Fruit fly (Drosophila melanogaster) whole organism, embryonic: ENCODE measurements around the gene CG18577.

Experiments used
- CG10209 ChIP-seq: fragments of 200-800 bp; sonication (Bioruptor generic); optimal IDR thresholded peaks from 3 replicates; lab custom pipeline; 2017; ENCODE audit warnings: missing biosample characterization, mild to moderate bottlenecking, missing genetic modification characterization, missing genetic modification reagents
- CG10321 ChIP-seq: fragments of 200-800 bp; sonication (Bioruptor generic); IDR thresholded peaks from 2 replicates; pipeline ENCODE4 v1.3.6; 2022; ENCODE audit warnings: missing biosample characterization, missing genetic modification characterization
- CG10543 ChIP-seq: fragments of 200-800 bp; sonication (Bioruptor generic); optimal IDR thresholded peaks from 3 replicates; lab custom pipeline; 2017; ENCODE audit warnings: missing biosample characterization, mild to moderate bottlenecking, missing genetic modification characterization, moderate library complexity
- CG10565 ChIP-seq: fragments of 200-800 bp; sonication (Bioruptor generic); optimal IDR thresholded peaks from 3 replicates; lab custom pipeline; 2016; ENCODE audit warnings: missing biosample characterization, mild to moderate bottlenecking, missing genetic modification characterization
- CG10979 ChIP-seq: fragments of 200-800 bp; sonication (Bioruptor generic); optimal IDR thresholded peaks from 2 replicates; lab custom pipeline; 2018; ENCODE audit warnings: missing biosample characterization, mild to moderate bottlenecking, missing genetic modification characterization, moderate library complexity
- CG17829 ChIP-seq: fragments of 200-800 bp; optimal IDR thresholded peaks from 2 replicates; lab custom pipeline; 2019; ENCODE audit warnings: missing biosample characterization, mild to moderate bottlenecking, missing genetic modification characterization, moderate library complexity
- CG18619 ChIP-seq: fragments of 200-800 bp; sonication (Bioruptor generic); optimal IDR thresholded peaks from 3 replicates; lab custom pipeline; 2017; ENCODE audit warnings: missing biosample characterization, mild to moderate bottlenecking, missing genetic modification characterization
- CG34376 ChIP-seq: fragments of 200-800 bp; sonication (Bioruptor generic); optimal IDR thresholded peaks from 2 replicates; lab custom pipeline; 2018; ENCODE audit warnings: missing biosample characterization, mild to moderate bottlenecking, missing genetic modification characterization
- CG7357 ChIP-seq: fragments of 200-800 bp; sonication (Bioruptor generic); IDR thresholded peaks from 3 replicates; pipeline ENCODE4 v1.3.6; 2022; ENCODE audit warnings: missing biosample characterization, missing genetic modification characterization
- CG8089 ChIP-seq: fragments of 200-800 bp; sonication (Bioruptor generic); optimal IDR thresholded peaks from 3 replicates; lab custom pipeline; 2016; ENCODE audit warnings: missing biosample characterization, missing genetic modification characterization
- CG8290 ChIP-seq, 3 experiments: fragments of 200-800 bp; sonication (Bioruptor generic); optimal IDR thresholded peaks; 2 replicates each; lab custom pipeline; 2016 to 2019; ENCODE audit warnings: missing biosample characterization in 3 of 3, missing genetic modification characterization in 3 of 3, mild to moderate bottlenecking in 2 of 3, moderate library complexity in 1 of 3
- CTCF ChIP-seq: fragments of 200-800 bp; sonication (Bioruptor generic); optimal IDR thresholded peaks from 2 replicates; lab custom pipeline; 2017; ENCODE audit warnings: missing biosample characterization, mild to moderate bottlenecking, missing genetic modification characterization, moderate library complexity
- D19A ChIP-seq: fragments of 200-800 bp; optimal IDR thresholded peaks from 3 replicates; lab custom pipeline; 2019; ENCODE audit warnings: missing biosample characterization, mild to moderate bottlenecking, missing genetic modification characterization, moderate library complexity
- D19B ChIP-seq: fragments of 200-800 bp; sonication (Bioruptor generic); optimal IDR thresholded peaks from 2 replicates; lab custom pipeline; 2017; ENCODE audit warnings: missing biosample characterization, mild to moderate bottlenecking, missing genetic modification characterization
- ERR ChIP-seq: fragments of 200-800 bp; sonication (Bioruptor generic); optimal IDR thresholded peaks from 2 replicates; lab custom pipeline; 2016; ENCODE audit warnings: missing biosample characterization, missing genetic modification characterization
- Fer2 ChIP-seq: fragments of 200-800 bp; sonication (Bioruptor generic); optimal IDR thresholded peaks from 2 replicates; lab custom pipeline; 2018; ENCODE audit warnings: missing biosample characterization, mild to moderate bottlenecking, missing genetic modification characterization, moderate library complexity
- Gsc ChIP-seq: fragments of 200-800 bp; sonication (Bioruptor generic); IDR thresholded peaks from 2 replicates; pipeline ENCODE4 v1.3.6; 2022; ENCODE audit warnings: missing biosample characterization, missing genetic modification characterization
- Jarid2 ChIP-seq: fragments of 200-800 bp; sonication (Bioruptor generic); optimal IDR thresholded peaks from 3 replicates; lab custom pipeline; 2017; ENCODE audit warnings: mild to moderate bottlenecking, missing biosample characterization, missing genetic modification reagents, missing genetic modification characterization
- Mrtf ChIP-seq: fragments of 200-800 bp; sonication (Bioruptor generic); IDR thresholded peaks from 3 replicates; pipeline ENCODE4 v1.3.6; 2022; ENCODE audit warnings: missing biosample characterization, missing genetic modification characterization
- NK7.1 ChIP-seq: fragments of 200-800 bp; sonication (Bioruptor generic); optimal IDR thresholded peaks from 3 replicates; lab custom pipeline; 2016; ENCODE audit warnings: missing biosample characterization, missing genetic modification characterization
- Neu2 ChIP-seq: fragments of 200-800 bp; sonication (Bioruptor generic); optimal IDR thresholded peaks from 3 replicates; lab custom pipeline; 2016; ENCODE audit warnings: missing biosample characterization, missing genetic modification characterization, borderline replicate concordance
- Nf-YB ChIP-seq: fragments of 200-800 bp; sonication (Bioruptor generic); optimal IDR thresholded peaks from 3 replicates; lab custom pipeline; 2019; ENCODE audit warnings: missing biosample characterization, mild to moderate bottlenecking, missing genetic modification characterization, moderate library complexity
- Poxn ChIP-seq: fragments of 200-800 bp; sonication (Bioruptor generic); IDR thresholded peaks from 2 replicates; pipeline ENCODE4 v1.3.6; 2022; ENCODE audit warnings: missing biosample characterization, missing genetic modification characterization
- Ptx1 ChIP-seq: fragments of 200-800 bp; sonication (Bioruptor generic); IDR thresholded peaks from 2 replicates; pipeline ENCODE4 v1.3.6; 2022; ENCODE audit warnings: missing biosample characterization, missing genetic modification characterization
- Sox102F ChIP-seq: fragments of 200-800 bp; sonication (Bioruptor generic); optimal IDR thresholded peaks from 2 replicates; lab custom pipeline; 2018; ENCODE audit warnings: missing biosample characterization, mild to moderate bottlenecking, missing genetic modification characterization, moderate library complexity
- Ssrp ChIP-seq: fragments of 200-800 bp; sonication (Bioruptor generic); optimal IDR thresholded peaks from 2 replicates; lab custom pipeline; 2018; ENCODE audit warnings: missing biosample characterization, mild to moderate bottlenecking, missing genetic modification characterization, moderate library complexity
- Stat92E ChIP-seq, 3 experiments: fragments of >200 bp in 2 of 3; fragments of 200-800 bp in 1 of 3; sonication (Bioruptor generic) in 1 of 3; optimal IDR thresholded peaks; 2 replicates each; lab custom pipeline; 2017 to 2019; ENCODE audit warnings: missing biosample characterization in 3 of 3, missing genetic modification characterization in 3 of 3, mild to moderate bottlenecking in 1 of 3, moderate library complexity in 1 of 3
- TFAM ChIP-seq: fragments of 200-800 bp; sonication (Bioruptor generic); optimal IDR thresholded peaks from 2 replicates; lab custom pipeline; 2017; ENCODE audit warnings: missing biosample characterization, missing genetic modification characterization, inconsistent platforms
- Trl ChIP-seq, 3 experiments: fragments of >200 bp in 2 of 3; fragments of 200-800 bp in 1 of 3; sonication (Bioruptor generic) in 1 of 3; optimal IDR thresholded peaks; 2 replicates in 1 of 3; 3 replicates in 2 of 3; lab custom pipeline; 2016 to 2017; ENCODE audit warnings: missing biosample characterization in 1 of 3, missing genetic modification characterization in 1 of 3
- Xbp1 ChIP-seq: fragments of 200-800 bp; sonication (Bioruptor generic); optimal IDR thresholded peaks from 3 replicates; lab custom pipeline; 2016; ENCODE audit warnings: missing biosample characterization, mild to moderate bottlenecking, missing genetic modification characterization
- ash1 ChIP-seq: fragments of 200-800 bp; sonication (Bioruptor generic); optimal IDR thresholded peaks from 2 replicates; lab custom pipeline; 2018; ENCODE audit warnings: missing biosample characterization, mild to moderate bottlenecking, missing genetic modification characterization
- chn ChIP-seq: fragments of 200-800 bp; sonication (Bioruptor generic); optimal IDR thresholded peaks from 2 replicates; lab custom pipeline; 2016; ENCODE audit warnings: missing biosample characterization, missing genetic modification characterization
- danr ChIP-seq: fragments of 200-800 bp; sonication (Bioruptor generic); IDR thresholded peaks from 2 replicates; pipeline ENCODE4 v1.3.6; 2022; ENCODE audit warnings: missing biosample characterization, missing genetic modification characterization
- dimm ChIP-seq: fragments of 200-800 bp; sonication (Bioruptor generic); IDR thresholded peaks from 2 replicates; pipeline ENCODE4 v1.3.6; 2022; ENCODE audit warnings: missing biosample characterization, missing genetic modification characterization
- ewg ChIP-seq: fragments of 200-800 bp; sonication (Bioruptor generic); optimal IDR thresholded peaks from 3 replicates; lab custom pipeline; 2017; ENCODE audit warnings: mild to moderate bottlenecking, missing biosample characterization, missing genetic modification reagents, missing genetic modification characterization
- eyg ChIP-seq: fragments of 200-800 bp; sonication (Bioruptor generic); optimal IDR thresholded peaks from 3 replicates; lab custom pipeline; 2016; ENCODE audit warnings: missing biosample characterization, missing genetic modification characterization
- grn ChIP-seq: fragments of 200-800 bp; sonication (Bioruptor generic); optimal IDR thresholded peaks from 3 replicates; lab custom pipeline; 2017; ENCODE audit warnings: missing biosample characterization, missing genetic modification characterization
- lab ChIP-seq: fragments of 200-800 bp; sonication (Bioruptor generic); optimal IDR thresholded peaks from 3 replicates; lab custom pipeline; 2017; ENCODE audit warnings: missing biosample characterization, missing genetic modification characterization, mild to moderate bottlenecking, moderate library complexity, missing genetic modification reagents
- mld ChIP-seq: fragments of 200-800 bp; sonication (Bioruptor generic); IDR thresholded peaks from 3 replicates; pipeline ENCODE4 v1.3.6; 2022; ENCODE audit warnings: missing biosample characterization, missing genetic modification characterization; ENCODE audit not compliant: partially characterized antibody
- pho ChIP-seq: fragments of 200-800 bp; sonication (Bioruptor generic); optimal IDR thresholded peaks from 2 replicates; lab custom pipeline; 2016; ENCODE audit warnings: missing biosample characterization, missing genetic modification characterization
- pzg ChIP-seq: fragments of 200-800 bp; sonication (Bioruptor generic); optimal IDR thresholded peaks from 3 replicates; lab custom pipeline; 2018; ENCODE audit warnings: missing biosample characterization, mild to moderate bottlenecking, missing genetic modification characterization, moderate library complexity
- salm ChIP-seq: fragments of 200-800 bp; sonication (Bioruptor generic); optimal IDR thresholded peaks from 2 replicates; lab custom pipeline; 2018; ENCODE audit warnings: missing biosample characterization, mild to moderate bottlenecking, missing genetic modification characterization
- sd ChIP-seq: fragments of 200-800 bp; sonication (Bioruptor generic); optimal IDR thresholded peaks from 3 replicates; lab custom pipeline; 2018; ENCODE audit warnings: missing biosample characterization, mild to moderate bottlenecking, missing genetic modification characterization, moderate library complexity
- seq ChIP-seq: fragments of 200-800 bp; sonication (Bioruptor generic); IDR thresholded peaks from 2 replicates; pipeline ENCODE4 v1.3.6; 2022; ENCODE audit warnings: missing biosample characterization, missing genetic modification characterization
- sima ChIP-seq: fragments of 200-800 bp; sonication (Bioruptor generic); optimal IDR thresholded peaks from 2 replicates; lab custom pipeline; 2016; ENCODE audit warnings: missing biosample characterization, missing genetic modification characterization
- sqz ChIP-seq: fragments of 200-800 bp; sonication (Bioruptor generic); optimal IDR thresholded peaks from 3 replicates; lab custom pipeline; 2018; ENCODE audit warnings: missing biosample characterization, mild to moderate bottlenecking, missing genetic modification characterization
- stc ChIP-seq: fragments of 200-800 bp; sonication (Bioruptor generic); IDR thresholded peaks from 2 replicates; pipeline ENCODE4 v1.3.6; 2022; ENCODE audit warnings: missing biosample characterization, missing genetic modification characterization
- tin ChIP-seq: fragments of 200-800 bp; sonication (Bioruptor generic); optimal IDR thresholded peaks from 3 replicates; lab custom pipeline; 2016; ENCODE audit warnings: missing biosample characterization, missing genetic modification characterization

CG18577 gene

DNA sequence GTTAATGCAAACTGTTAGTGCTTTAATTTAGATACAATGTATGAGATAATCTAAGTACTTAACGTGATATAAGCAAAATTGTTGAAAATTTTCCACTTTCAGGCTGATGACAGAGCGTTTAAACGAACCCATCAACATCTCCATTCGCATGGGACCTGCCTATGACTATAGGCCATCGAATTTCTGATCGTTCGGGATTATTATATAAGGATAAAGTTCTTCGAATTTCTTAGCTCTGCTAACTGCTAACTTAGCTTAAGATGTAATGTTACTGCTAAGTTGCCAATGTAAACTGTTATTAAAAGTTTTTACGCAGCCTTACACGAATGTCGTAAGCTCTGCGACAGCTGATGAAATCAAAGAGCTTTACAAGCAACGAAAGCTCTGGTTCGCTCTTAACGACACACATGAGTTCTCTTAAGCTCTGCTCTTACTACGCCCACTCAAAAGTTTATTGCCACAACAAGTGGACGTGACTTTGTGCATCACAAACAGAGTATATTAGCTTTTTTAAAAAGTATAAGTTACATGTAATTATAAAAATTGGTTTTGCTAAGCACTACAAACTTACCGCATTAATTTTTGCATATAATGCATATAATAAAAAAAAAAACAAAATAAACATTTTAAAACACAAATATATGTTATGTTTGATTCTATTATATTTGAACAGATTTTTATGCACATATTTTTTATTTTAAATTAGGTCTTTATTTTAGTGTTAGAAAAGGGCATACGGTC lies 926 bp downstream of the CG18577 start (continued):
- TF ChIP-seq Stat92E (GFP tag; optimal IDR thresholded peaks at IDR 0.05; lab: Kevin White, UChicago) (peak in 1 of 3 experiments; percentile 99), pzg (GFP tag; lab: Kevin White, UChicago) (peak; percentile 4), CG10321 (peak; percentile 79), mld (GFP tag; lab: Robert Waterston, UW) (no peak), NK7.1 (GFP tag; lab: Kevin White, UChicago) (no peak), eyg (GFP tag; lab: Kevin White, UChicago) (no peak), CG18619 (GFP tag; lab: Kevin White, UChicago) (peak; percentile 99), Gsc (GFP tag; lab: Robert Waterston, UW) (peak; percentile 95), lab (GFP tag; lab: Kevin White, UChicago) (peak; percentile 99), CG8089 (GFP tag; lab: Kevin White, UChicago) (peak; percentile 63), tin (peak; percentile 97), grn (GFP tag; lab: Kevin White, UChicago) (no peak), CG7357 (GFP tag; lab: Robert Waterston, UW) (peak; percentile 96), Ptx1 (GFP tag; lab: Robert Waterston, UW) (peak; percentile 99), dimm (GFP tag; lab: Robert Waterston, UW) (peak; percentile 94), TFAM (GFP tag; lab: Kevin White, UChicago) (peak; percentile 69), D19B (GFP tag; lab: Kevin White, UChicago) (peak; percentile 96), CG8290 (GFP tag; optimal IDR thresholded peaks at IDR 0.05; lab: Kevin White, UChicago) (peak; percentile 91), CG8290 (tag; optimal IDR thresholded peaks at IDR 0.05; lab: Kevin White, UChicago) (peak; percentile 77 to 84), CTCF (GFP tag; lab: Kevin White, UChicago) (peak; percentile 67), Sox102F (GFP tag; lab: Kevin White, UChicago) (peak; percentile 99), Fer2 (tag; lab: Kevin White, UChicago) (peak; percentile 97), ewg (GFP tag; lab: Kevin White, UChicago) (peak; percentile 97), sima (no peak), ash1 (GFP tag; lab: Kevin White, UChicago) (peak; percentile 82), stc (peak; percentile 98), Xbp1 (GFP tag; lab: Kevin White, UChicago) (peak; percentile 97), CG10209 (GFP tag; lab: Kevin White, UChicago) (peak; percentile 99), salm (tag; lab: Kevin White, UChicago) (peak; percentile 97), D19A (tag; lab: Kevin White, UChicago) (peak; percentile 99), CG10979 (tag; lab: Kevin White, UChicago) (peak; percentile 99), pho (GFP tag; lab: Kevin White, UChicago) (peak; percentile 96), Nf-YB (GFP tag; lab: Kevin White, UChicago) (peak; percentile 89), danr (peak; percentile 97), Neu2 (GFP tag; lab: Kevin White, UChicago) (no peak), Mrtf (GFP tag; lab: Robert Waterston, UW) (peak; percentile 98), CG10565 (peak; percentile 77), Poxn (GFP tag; lab: Robert Waterston, UW) (peak; percentile 94), CG34376 (GFP tag; lab: Kevin White, UChicago) (peak; percentile 97), Ssrp (tag; lab: Kevin White, UChicago) (peak; percentile 100), sd (tag; lab: Kevin White, UChicago) (peak; percentile 94), Trl (optimal IDR thresholded peaks at IDR 0.05; lab: Kevin White, UChicago) (peak; percentile 71 to 81), Trl (GFP tag; optimal IDR thresholded peaks at IDR 0.05; lab: Kevin White, UChicago) (peak; percentile 81), sqz (peak; percentile 96), ERR (peak; percentile 39), chn (GFP tag; lab: Kevin White, UChicago) (peak; percentile 81), CG10543 (peak; percentile 97), Jarid2 (GFP tag; lab: Kevin White, UChicago) (peak; percentile 91), CG17829 (tag; lab: Kevin White, UChicago) (peak; percentile 96), seq (peak; percentile 98)
